Fruit fly (Drosophila melanogaster) whole organism, embryonic: ENCODE results near the gene CG43915.
A peak's percentile ranks its signal among the peaks of the same experiment; 100 is the strongest.

Experiments
- Abd-B ChIP-seq: fragments of 200-800 bp; sonication (Bioruptor generic); optimal IDR thresholded peaks from 2 replicates; lab custom pipeline; 2018; ENCODE audit warnings: missing biosample characterization, mild to moderate bottlenecking, missing genetic modification characterization, moderate library complexity
- B-H2 ChIP-seq: fragments of 200-800 bp; sonication (Bioruptor generic); optimal IDR thresholded peaks from 2 replicates; lab custom pipeline; 2018; ENCODE audit warnings: missing biosample characterization, mild to moderate bottlenecking, missing genetic modification characterization
- CG10209 ChIP-seq: fragments of 200-800 bp; sonication (Bioruptor generic); optimal IDR thresholded peaks from 3 replicates; lab custom pipeline; 2017; ENCODE audit warnings: missing biosample characterization, mild to moderate bottlenecking, missing genetic modification characterization, missing genetic modification reagents
- CG1233 ChIP-seq: fragments of 200-800 bp; sonication (Bioruptor generic); optimal IDR thresholded peaks from 4 replicates; lab custom pipeline; 2018; ENCODE audit warnings: missing biosample characterization, mild to moderate bottlenecking, missing genetic modification characterization
- CG12391 ChIP-seq: fragments of 200-800 bp; sonication (Bioruptor generic); optimal IDR thresholded peaks from 3 replicates; lab custom pipeline; 2018; ENCODE audit warnings: missing biosample characterization, mild to moderate bottlenecking, missing genetic modification characterization, moderate library complexity
- CG13424 ChIP-seq: fragments of 200-800 bp; sonication (Bioruptor generic); optimal IDR thresholded peaks from 2 replicates; lab custom pipeline; 2019; ENCODE audit warnings: missing biosample characterization, mild to moderate bottlenecking, missing genetic modification characterization, moderate library complexity
- CG17359 ChIP-seq: fragments of 200-800 bp; sonication (Bioruptor generic); optimal IDR thresholded peaks from 3 replicates; lab custom pipeline; 2018; ENCODE audit warnings: missing biosample characterization, mild to moderate bottlenecking, missing genetic modification characterization, moderate library complexity
- CG17385 ChIP-seq: fragments of 200-800 bp; sonication (Bioruptor generic); optimal IDR thresholded peaks from 3 replicates; lab custom pipeline; 2018; ENCODE audit warnings: missing biosample characterization, mild to moderate bottlenecking, missing genetic modification characterization
- CG18599 ChIP-seq: fragments of 200-800 bp; sonication (Bioruptor generic); optimal IDR thresholded peaks from 3 replicates; lab custom pipeline; 2017; ENCODE audit warnings: missing biosample characterization, missing genetic modification characterization, mild to moderate bottlenecking, moderate library complexity, missing genetic modification reagents
- CG2712 ChIP-seq: fragments of 200-800 bp; optimal IDR thresholded peaks from 3 replicates; lab custom pipeline; 2019; ENCODE audit warnings: missing biosample characterization, mild to moderate bottlenecking, missing genetic modification characterization, moderate library complexity
- CG30431 ChIP-seq: fragments of 200-800 bp; sonication (Bioruptor generic); optimal IDR thresholded peaks from 2 replicates; lab custom pipeline; 2017; ENCODE audit warnings: missing biosample characterization, missing genetic modification characterization
- CG34224 ChIP-seq: fragments of 200-800 bp; sonication (Bioruptor generic); IDR thresholded peaks from 3 replicates; pipeline ENCODE4 v1.3.6; 2022; ENCODE audit warnings: missing biosample characterization, missing genetic modification characterization; ENCODE audit not compliant: partially characterized antibody
- CG34376 ChIP-seq: fragments of 200-800 bp; sonication (Bioruptor generic); optimal IDR thresholded peaks from 2 replicates; lab custom pipeline; 2018; ENCODE audit warnings: missing biosample characterization, mild to moderate bottlenecking, missing genetic modification characterization
- CG4424 ChIP-seq: fragments of 200-800 bp; sonication (Bioruptor generic); optimal IDR thresholded peaks from 3 replicates; lab custom pipeline; 2016; ENCODE audit warnings: missing biosample characterization, missing genetic modification characterization
- CG6254 ChIP-seq: fragments of 200-800 bp; sonication (Bioruptor generic); optimal IDR thresholded peaks from 3 replicates; lab custom pipeline; 2017; ENCODE audit warnings: mild to moderate bottlenecking, missing biosample characterization, missing genetic modification reagents, missing genetic modification characterization
- CG6791 ChIP-seq: fragments of 200-800 bp; sonication (Bioruptor generic); IDR thresholded peaks from 3 replicates; pipeline ENCODE4 v1.3.6; 2022; ENCODE audit warnings: missing biosample characterization, missing genetic modification characterization; ENCODE audit not compliant: partially characterized antibody
- CG9609 ChIP-seq: fragments of 200-800 bp; sonication (Bioruptor generic); optimal IDR thresholded peaks from 3 replicates; lab custom pipeline; 2016; ENCODE audit warnings: missing biosample characterization, missing genetic modification characterization
- Deaf1 ChIP-seq: fragments of 200-800 bp; optimal IDR thresholded peaks from 3 replicates; lab custom pipeline; 2019; ENCODE audit warnings: missing biosample characterization, mild to moderate bottlenecking, missing genetic modification characterization, moderate library complexity
- Fer1 ChIP-seq: fragments of 200-800 bp; sonication (Bioruptor generic); optimal IDR thresholded peaks from 2 replicates; lab custom pipeline; 2017; ENCODE audit warnings: missing biosample characterization, mild to moderate bottlenecking, missing genetic modification characterization
- H2.0 ChIP-seq: fragments of 200-800 bp; sonication (Bioruptor generic); IDR thresholded peaks from 2 replicates; pipeline ENCODE4 v1.3.6; 2022; ENCODE audit warnings: missing biosample characterization, missing genetic modification characterization
- HLH3B ChIP-seq: fragments of 200-800 bp; sonication (Bioruptor generic); IDR thresholded peaks from 2 replicates; pipeline ENCODE4 v1.3.6; 2022; ENCODE audit warnings: missing biosample characterization, missing genetic modification characterization
- Hmr ChIP-seq: fragments of 200-800 bp; sonication (Bioruptor generic); optimal IDR thresholded peaks from 3 replicates; lab custom pipeline; 2017; ENCODE audit warnings: mild to moderate bottlenecking, missing biosample characterization, missing genetic modification reagents, missing genetic modification characterization
- Hr51 ChIP-seq, 2 experiments: fragments of 200-800 bp; sonication (Bioruptor generic); optimal IDR thresholded peaks; 2 replicates in 1 of 2; 3 replicates in 1 of 2; lab custom pipeline; 2016 to 2018; ENCODE audit warnings: missing biosample characterization in 2 of 2, missing genetic modification characterization in 2 of 2, mild to moderate bottlenecking in 1 of 2, moderate library complexity in 1 of 2
- Meics ChIP-seq: fragments of 200-800 bp; sonication (Bioruptor generic); optimal IDR thresholded peaks from 2 replicates; lab custom pipeline; 2017; ENCODE audit warnings: missing biosample characterization, mild to moderate bottlenecking, missing genetic modification characterization
- NC2β ChIP-seq: fragments of 200-800 bp; sonication (Bioruptor generic); optimal IDR thresholded peaks from 2 replicates; lab custom pipeline; 2016; ENCODE audit warnings: missing biosample characterization, missing genetic modification characterization
- Nf-YB ChIP-seq: fragments of 200-800 bp; sonication (Bioruptor generic); optimal IDR thresholded peaks from 3 replicates; lab custom pipeline; 2019; ENCODE audit warnings: missing biosample characterization, mild to moderate bottlenecking, missing genetic modification characterization, moderate library complexity
- Pdp1 ChIP-seq, 2 experiments: fragments of 200-800 bp; sonication (Bioruptor generic); optimal IDR thresholded peaks; 3 replicates each; lab custom pipeline; 2016; ENCODE audit warnings: missing biosample characterization in 2 of 2, missing genetic modification characterization in 2 of 2, mild to moderate bottlenecking in 1 of 2, moderate library complexity in 1 of 2
- Ravus ChIP-seq: fragments of 200-800 bp; sonication (Bioruptor generic); IDR thresholded peaks from 2 replicates; pipeline ENCODE4 v1.3.6; 2022; ENCODE audit warnings: missing biosample characterization, missing genetic modification characterization
- Rfx ChIP-seq: fragments of 200-800 bp; sonication (Bioruptor generic); IDR thresholded peaks from 2 replicates; pipeline ENCODE4 v1.3.6; 2022; ENCODE audit warnings: missing biosample characterization, missing genetic modification characterization
- Scr ChIP-seq: fragments of 200-800 bp; sonication (Bioruptor generic); IDR thresholded peaks from 2 replicates; pipeline ENCODE4 v1.3.6; 2022; ENCODE audit warnings: missing biosample characterization, missing genetic modification characterization; ENCODE audit not compliant: partially characterized antibody
- Ssrp ChIP-seq: fragments of 200-800 bp; sonication (Bioruptor generic); optimal IDR thresholded peaks from 2 replicates; lab custom pipeline; 2018; ENCODE audit warnings: missing biosample characterization, mild to moderate bottlenecking, missing genetic modification characterization, moderate library complexity
- bab2 ChIP-seq: fragments of 200-800 bp; sonication (Bioruptor generic); optimal IDR thresholded peaks from 2 replicates; lab custom pipeline; 2016; ENCODE audit warnings: missing biosample characterization, missing genetic modification characterization
- br ChIP-seq: fragments of >200 bp; optimal IDR thresholded peaks from 2 replicates; lab custom pipeline; 2017
- chif ChIP-seq, 2 experiments: fragments of 200-800 bp; sonication (Bioruptor generic); optimal IDR thresholded peaks; 3 replicates each; lab custom pipeline; 2016; ENCODE audit warnings: missing biosample characterization in 2 of 2, missing genetic modification characterization in 2 of 2
- corto ChIP-seq: fragments of 200-800 bp; sonication (Bioruptor generic); optimal IDR thresholded peaks from 2 replicates; lab custom pipeline; 2016; ENCODE audit warnings: missing biosample characterization, mild to moderate bottlenecking, missing genetic modification characterization, moderate library complexity
- gem ChIP-seq: fragments of 200-800 bp; sonication (Bioruptor generic); optimal IDR thresholded peaks from 2 replicates; lab custom pipeline; 2019; ENCODE audit warnings: missing biosample characterization, mild to moderate bottlenecking, missing genetic modification characterization, moderate library complexity
- grau ChIP-seq: fragments of 200-800 bp; optimal IDR thresholded peaks from 3 replicates; lab custom pipeline; 2019; ENCODE audit warnings: missing biosample characterization, mild to moderate bottlenecking, missing genetic modification characterization, moderate library complexity
- lab ChIP-seq: fragments of 200-800 bp; sonication (Bioruptor generic); optimal IDR thresholded peaks from 3 replicates; lab custom pipeline; 2017; ENCODE audit warnings: missing biosample characterization, missing genetic modification characterization, mild to moderate bottlenecking, moderate library complexity, missing genetic modification reagents
- nau ChIP-seq: fragments of 200-800 bp; sonication (Bioruptor generic); optimal IDR thresholded peaks from 3 replicates; lab custom pipeline; 2017; ENCODE audit warnings: missing biosample characterization, mild to moderate bottlenecking, missing genetic modification characterization, missing genetic modification reagents
- org-1 ChIP-seq: fragments of 200-800 bp; sonication (Bioruptor generic); optimal IDR thresholded peaks from 2 replicates; lab custom pipeline; 2017; ENCODE audit warnings: missing biosample characterization, missing genetic modification characterization
- pfk ChIP-seq: fragments of 200-800 bp; sonication (Bioruptor generic); optimal IDR thresholded peaks from 2 replicates; lab custom pipeline; 2018; ENCODE audit warnings: missing biosample characterization, mild to moderate bottlenecking, missing genetic modification characterization, moderate library complexity
- sisA ChIP-seq: fragments of 200-800 bp; sonication (Bioruptor generic); IDR thresholded peaks from 2 replicates; pipeline ENCODE4 v1.3.6; 2022; ENCODE audit warnings: missing biosample characterization, missing genetic modification characterization
- sna ChIP-seq: fragments of 200-800 bp; sonication (Bioruptor generic); IDR thresholded peaks from 2 replicates; pipeline ENCODE4 v1.3.6; 2022; ENCODE audit warnings: missing biosample characterization, missing genetic modification characterization; ENCODE audit not compliant: partially characterized antibody
- tgo ChIP-seq: fragments of 200-800 bp; sonication (Bioruptor generic); IDR thresholded peaks from 3 replicates; pipeline ENCODE4 v1.3.6; 2022; ENCODE audit warnings: missing biosample characterization, missing genetic modification characterization
- vnd ChIP-seq: fragments of 200-800 bp; sonication (Bioruptor generic); IDR thresholded peaks from 3 replicates; pipeline ENCODE4 v1.3.6; 2022; ENCODE audit warnings: missing biosample characterization, missing genetic modification characterization; ENCODE audit not compliant: partially characterized antibody
- wor ChIP-seq: fragments of 200-800 bp; sonication (Bioruptor generic); IDR thresholded peaks from 2 replicates; pipeline ENCODE4 v1.3.6; 2022; ENCODE audit warnings: missing biosample characterization, missing genetic modification characterization
- yki ChIP-seq: fragments of >200 bp; optimal IDR thresholded peaks from 3 replicates; lab custom pipeline; 2018
- zfh1 ChIP-seq: fragments of 200-800 bp; sonication (Bioruptor generic); IDR thresholded peaks from 3 replicates; pipeline ENCODE4 v1.3.6; 2022; ENCODE audit warnings: missing biosample characterization, missing genetic modification characterization

The CG43915 gene

dm6 chr3L:3983466-3983946, 10.8 kb downstream of the CG43915 start, which contains the start of gene scrt (continued):
- peak; percentile 45 for TF ChIP-seq lab
- TF ChIP-seq CG4424 (GFP tag; lab: Kevin White, UChicago), result peak; percentile 2
- TF ChIP-seq tgo (GFP tag; lab: Robert Waterston, UW), result 0 out of 3 replicates have a peak, but pooled peaks have one; percentile 27
- TF ChIP-seq wor (GFP tag; lab: Robert Waterston, UW), result 0 out of 2 replicates have a peak, but pooled peaks have one; percentile 17
- peak; percentile 18 for TF ChIP-seq org-1
- TF ChIP-seq CG30431, result peak; percentile 5
- TF ChIP-seq pfk (GFP tag; lab: Kevin White, UChicago), result peak; percentile 96
- TF ChIP-seq Scr, result peak; percentile 52
- TF ChIP-seq Meics (GFP tag; lab: Kevin White, UChicago), result peak; percentile 35
- TF ChIP-seq NC2β (GFP tag; lab: Kevin White, UChicago), result peak; percentile 32
- TF ChIP-seq Deaf1, result peak; percentile 97
- peak; percentile 67; the same call in 2 of the 3 replicates for TF ChIP-seq vnd (GFP tag; lab: Robert Waterston, UW)
- peak; percentile 42; the same call in 1 of the 3 replicates for TF ChIP-seq CG34224 (GFP tag; lab: Robert Waterston, UW)
- no peak for TF ChIP-seq br
- peak; percentile 29 for TF ChIP-seq CG10209 (GFP tag; lab: Kevin White, UChicago)
- peak; percentile 51 for TF ChIP-seq yki (lab: Kevin White, UChicago)
- TF ChIP-seq grau, result peak; percentile 53
- TF ChIP-seq Fer1, result peak; percentile 59
- peak; percentile 9 for TF ChIP-seq CG34376 (GFP tag; lab: Kevin White, UChicago)
- TF ChIP-seq bab2 (GFP tag; lab: Kevin White, UChicago), result peak; percentile 5
- no peak for TF ChIP-seq Ravus
- TF ChIP-seq CG13424 (tag; lab: Kevin White, UChicago), result peak; percentile 88
- 0 out of 3 replicates have a peak, but pooled peaks have one; percentile 49 for TF ChIP-seq CG6791 (GFP tag; lab: Robert Waterston, UW)
- TF ChIP-seq sisA (GFP tag; lab: Robert Waterston, UW), result peak; percentile 59; the same call in 1 of the 2 replicates
- peak; percentile 77 for TF ChIP-seq CG2712 (tag; lab: Kevin White, UChicago)
- TF ChIP-seq Hmr (GFP tag; lab: Kevin White, UChicago), result peak; percentile 66
- TF ChIP-seq gem, result peak; percentile 86
- peak; percentile 4 for TF ChIP-seq B-H2 (GFP tag; lab: Kevin White, UChicago)
- TF ChIP-seq CG6254, result peak; percentile 3
- no peak for TF ChIP-seq Abd-B
- peak; percentile 57 for TF ChIP-seq CG18599 (GFP tag; lab: Kevin White, UChicago)
- TF ChIP-seq H2.0 (GFP tag; lab: Robert Waterston, UW), result 0 out of 2 replicates have a peak, but pooled peaks have one; percentile 17
- no peak for TF ChIP-seq Pdp1 (GFP tag; optimal IDR thresholded peaks at IDR 0.05; lab: Kevin White, UChicago)
- TF ChIP-seq chif (GFP tag; optimal IDR thresholded peaks at IDR 0.05; lab: Kevin White, UChicago), result peak; percentile 44 to 53
- TF ChIP-seq nau (GFP tag; lab: Kevin White, UChicago), result no peak
- TF ChIP-seq Hr51 (GFP tag; optimal IDR thresholded peaks at IDR 0.05; lab: Kevin White, UChicago), result peak in 1 of 2 experiments; percentile 75
- TF ChIP-seq Nf-YB (GFP tag; lab: Kevin White, UChicago), result peak; percentile 9
- peak; percentile 12 for TF ChIP-seq CG17359 (tag; lab: Kevin White, UChicago)
- TF ChIP-seq Ssrp, result peak; percentile 48
- TF ChIP-seq sna (GFP tag; lab: Robert Waterston, UW), result peak; percentile 66
- 0 out of 2 replicates have a peak, but pooled peaks have one; percentile 35 for TF ChIP-seq HLH3B
- TF ChIP-seq Rfx (GFP tag; lab: Robert Waterston, UW), result peak; percentile 32; the same call in 1 of the 2 replicates
- TF ChIP-seq CG9609 (GFP tag; lab: Kevin White, UChicago), result peak; percentile 21
- peak; percentile 76 for TF ChIP-seq zfh1 (GFP tag; lab: Robert Waterston, UW)
- TF ChIP-seq CG1233 (GFP tag; lab: Kevin White, UChicago), result no peak
- no peak for TF ChIP-seq corto (GFP tag; lab: Kevin White, UChicago)
- peak; percentile 16 for TF ChIP-seq CG17385 (GFP tag; lab: Kevin White, UChicago)
- peak; percentile 72 for TF ChIP-seq CG12391 (tag; lab: Kevin White, UChicago)
